Fruit fly (Drosophila melanogaster) whole organism: ENCODE results near the gene prtp.

Experiments
- CG8478 ChIP-seq: fragments of >200 bp; optimal IDR thresholded peaks from 2 replicates; lab custom pipeline; 2018; ENCODE audit warnings: inconsistent platforms
- Dll ChIP-seq: fragments of >200 bp; optimal IDR thresholded peaks from 2 replicates; lab custom pipeline; 2017
- EcR ChIP-seq, 2 experiments: fragments of >200 bp; optimal IDR thresholded peaks; 2 replicates each; lab custom pipeline; 2017; ENCODE audit warnings: missing biosample characterization in 2 of 2, missing genetic modification characterization in 2 of 2, missing genetic modification reagents in 2 of 2
- pan ChIP-seq: fragments of >200 bp; optimal IDR thresholded peaks from 2 replicates; lab custom pipeline; 2017
- psq ChIP-seq: fragments of >200 bp; optimal IDR thresholded peaks from 2 replicates; lab custom pipeline; 2017
- usp ChIP-seq: fragments of >200 bp; optimal IDR thresholded peaks from 2 replicates; lab custom pipeline; 2017; ENCODE audit warnings: missing biosample characterization, missing genetic modification characterization, mixed read lengths

DNA sequence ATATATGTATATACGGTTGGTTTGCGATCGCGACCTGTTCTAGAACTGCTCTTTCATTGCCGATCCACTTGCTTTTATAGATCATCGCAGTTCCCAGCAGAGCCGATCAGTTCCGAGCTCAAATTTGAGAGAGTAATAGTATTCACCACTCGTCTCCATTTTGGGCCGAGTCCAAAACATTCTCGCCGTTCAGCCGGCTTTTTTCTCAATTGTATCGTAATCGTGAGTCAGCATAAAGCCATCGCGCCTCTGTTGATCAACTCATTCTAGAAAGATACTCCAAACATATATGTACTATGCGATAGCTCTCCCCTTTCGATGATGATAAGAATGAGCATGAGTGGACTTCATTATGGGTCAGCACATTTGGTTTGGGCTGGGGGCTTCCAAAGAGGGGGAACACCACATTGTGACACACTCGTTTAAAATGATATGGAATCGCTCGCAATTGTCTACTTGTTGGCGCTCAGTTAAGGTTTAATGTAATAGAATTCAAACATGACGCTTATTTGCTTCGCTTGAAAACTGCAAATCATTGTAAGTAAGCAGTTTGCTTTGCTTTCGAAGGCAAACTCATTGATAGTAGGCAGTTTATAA lies 48.1 kb downstream of the prtp start, which contains the start of gene CG9360:
- no peak for TF ChIP-seq psq (lab: Kevin White, UChicago)
- TF ChIP-seq Dll: no peak
- TF ChIP-seq CG8478 (lab: Kevin White, UChicago): no peak
- no peak for TF ChIP-seq usp
- TF ChIP-seq pan (lab: Kevin White, UChicago): no peak
- TF ChIP-seq EcR (GFP tag; optimal IDR thresholded peaks at IDR 0.05; lab: Kevin White, UChicago): no peak
